Fruit fly (Drosophila melanogaster): ENCODE data around the gene CG2841.

CG2841 gene

DNA sequence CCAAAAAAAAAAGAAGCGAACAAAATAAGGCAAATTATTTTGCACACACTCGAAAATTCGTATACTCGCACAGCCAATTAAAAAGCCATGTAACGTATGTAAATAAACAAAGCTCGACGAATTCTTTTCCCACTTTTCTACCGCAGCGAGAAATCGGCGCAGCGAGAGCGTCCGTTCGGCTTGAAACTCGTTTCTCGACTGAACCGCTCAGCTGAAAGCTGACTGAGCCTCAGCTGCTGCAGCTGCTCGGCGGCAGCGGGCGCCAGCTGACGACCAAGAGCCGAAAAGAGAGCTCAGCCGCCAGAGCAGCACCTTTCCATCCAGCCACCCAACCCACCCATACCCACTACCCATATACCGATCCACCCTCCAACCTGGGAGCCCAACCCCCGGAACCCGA is at the start of gene CG2841:
Gene CG2841 (minus strand): TSS at position 186 of the 400 bp plus-strand sequence.
- peak; percentile 61 for TF ChIP-seq Vsx2 (GFP tag; optimal IDR thresholded peaks at IDR 0.05; ENCODE audit: partially characterized antibody)
- no peak for TF ChIP-seq Jra (GFP tag; optimal IDR thresholded peaks at IDR 0.05)

DNA sequence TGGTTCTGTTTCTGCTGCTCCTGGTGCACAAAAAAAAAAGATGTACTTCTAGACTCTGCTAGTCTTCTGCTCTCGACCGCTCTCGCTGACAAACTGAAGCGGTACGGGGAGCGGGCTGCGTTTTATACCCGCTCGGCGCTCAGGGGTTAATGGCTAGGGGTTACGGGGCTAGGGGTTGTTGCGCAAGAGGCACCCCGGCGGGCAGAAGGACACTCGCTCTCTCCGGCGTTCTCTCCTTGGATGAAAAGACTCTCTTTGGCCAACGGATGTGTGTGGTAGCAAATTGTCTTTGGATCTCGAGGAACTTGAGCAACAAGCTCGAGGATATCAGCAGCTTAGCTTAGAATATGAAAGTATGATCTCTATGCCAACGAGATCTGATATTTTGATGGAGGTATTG is 44.6 kb upstream of the CG2841 start, which contains the start of gene CG12496:
Gene CG12496 (minus strand): TSS at position 97 of the 400 bp plus-strand sequence.
- TF ChIP-seq jim (GFP tag; optimal IDR thresholded peaks at IDR 0.05): no peak
- TF ChIP-seq Abd-B (GFP tag; optimal IDR thresholded peaks at IDR 0.05): no peak
- no peak for TF ChIP-seq Myc (optimal IDR thresholded peaks at IDR 0.05)
- no peak for TF ChIP-seq lola (GFP tag; optimal IDR thresholded peaks at IDR 0.05)
- TF ChIP-seq Dfd (GFP tag; optimal IDR thresholded peaks at IDR 0.05): no peak
- no peak for TF ChIP-seq Vsx2 (GFP tag; optimal IDR thresholded peaks at IDR 0.05; ENCODE audit: partially characterized antibody)
- TF ChIP-seq tai (GFP tag; optimal IDR thresholded peaks at IDR 0.05): no peak
- no peak for TF ChIP-seq OdsH (GFP tag; optimal IDR thresholded peaks at IDR 0.05)
- no peak for TF ChIP-seq sage (GFP tag; optimal IDR thresholded peaks at IDR 0.05)
- TF ChIP-seq CG32264 (GFP tag; optimal IDR thresholded peaks at IDR 0.05): no peak

DNA sequence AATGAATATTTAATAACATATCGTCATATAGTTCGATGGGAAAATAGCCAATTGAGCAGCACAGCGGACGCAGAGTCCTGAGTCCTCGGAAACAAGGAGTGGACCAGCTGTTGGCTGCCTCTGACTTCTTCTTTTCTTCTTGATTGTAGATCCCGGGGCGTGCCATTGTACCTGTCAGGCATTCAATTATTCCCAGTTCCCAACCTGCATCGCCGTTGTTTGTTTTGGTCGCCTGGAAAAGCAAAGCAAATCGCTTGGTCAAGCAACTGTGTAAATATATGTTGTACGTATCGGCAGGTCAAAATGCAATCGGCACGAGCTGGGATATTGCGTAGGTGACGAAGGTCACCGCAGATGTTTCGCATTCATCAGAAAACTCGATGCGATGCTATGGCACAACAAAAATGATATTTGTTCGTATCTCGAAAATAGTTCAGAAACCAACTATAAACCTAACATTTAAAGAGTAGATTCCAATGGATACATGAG is 42.6 kb upstream of the CG2841 start:
- TF ChIP-seq dsf (GFP tag; optimal IDR thresholded peaks at IDR 0.05; ENCODE audit: borderline replicate concordance) (no peak), Hnf4 (GFP tag; optimal IDR thresholded peaks at IDR 0.05) (no peak), CrebA (GFP tag; optimal IDR thresholded peaks at IDR 0.05; ENCODE audit: borderline replicate concordance) (no peak), Hr78 (GFP tag; optimal IDR thresholded peaks at IDR 0.05) (no peak), CG9705 (GFP tag; optimal IDR thresholded peaks at IDR 0.05) (no peak), Abd-B (GFP tag; optimal IDR thresholded peaks at IDR 0.05) (no peak), Myc (optimal IDR thresholded peaks at IDR 0.05) (no peak), OdsH (GFP tag; optimal IDR thresholded peaks at IDR 0.05) (no peak)

DNA sequence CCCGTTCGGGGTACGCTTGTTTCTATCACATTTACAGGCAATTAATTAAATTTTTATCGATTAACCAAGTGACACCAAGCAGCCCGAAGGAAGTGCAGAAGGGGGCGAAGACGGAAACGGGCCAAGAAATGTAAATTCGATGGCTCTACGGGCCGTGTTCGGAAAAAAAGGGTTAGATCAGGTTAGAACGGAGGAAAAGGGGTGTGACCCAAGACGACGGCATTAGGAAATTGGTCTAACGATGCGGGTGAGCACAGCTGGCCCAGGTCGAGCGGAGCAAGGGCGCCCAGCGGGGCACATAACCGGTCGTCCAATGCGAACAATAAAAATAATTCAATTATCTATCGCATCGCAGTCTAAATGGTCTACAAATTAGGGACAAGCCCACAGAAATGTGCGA is 33.3 kb upstream of the CG2841 start:
- no peak for TF ChIP-seq CrebA (GFP tag; optimal IDR thresholded peaks at IDR 0.05; ENCODE audit: borderline replicate concordance)
- no peak for TF ChIP-seq dl (GFP tag; optimal IDR thresholded peaks at IDR 0.05; ENCODE audit: insufficient read depth in 1 of 2, partially characterized antibody in 2 of 2)
- no peak for TF ChIP-seq Hnf4 (GFP tag; optimal IDR thresholded peaks at IDR 0.05)
- no peak for TF ChIP-seq lola (GFP tag; optimal IDR thresholded peaks at IDR 0.05)
- no peak for TF ChIP-seq brk (GFP tag; optimal IDR thresholded peaks at IDR 0.05)
- TF ChIP-seq sage (GFP tag; optimal IDR thresholded peaks at IDR 0.05): no peak
- no peak for TF ChIP-seq h (GFP tag; optimal IDR thresholded peaks at IDR 0.05)
- no peak for TF ChIP-seq N (GFP tag; optimal IDR thresholded peaks at IDR 0.05)
- TF ChIP-seq psq (GFP tag; optimal IDR thresholded peaks at IDR 0.05): no peak
- no peak for TF ChIP-seq Abd-B (GFP tag; optimal IDR thresholded peaks at IDR 0.05)
- no peak for TF ChIP-seq dsf (GFP tag; optimal IDR thresholded peaks at IDR 0.05; ENCODE audit: borderline replicate concordance)
- TF ChIP-seq sv (GFP tag; optimal IDR thresholded peaks at IDR 0.05): no peak
- no peak for TF ChIP-seq Hr83 (GFP tag; optimal IDR thresholded peaks at IDR 0.05; ENCODE audit: poor library complexity, severe bottlenecking)
- no peak for TF ChIP-seq GATAd (GFP tag; optimal IDR thresholded peaks at IDR 0.05)
- TF ChIP-seq Mio (GFP tag; optimal IDR thresholded peaks at IDR 0.05): no peak

DNA sequence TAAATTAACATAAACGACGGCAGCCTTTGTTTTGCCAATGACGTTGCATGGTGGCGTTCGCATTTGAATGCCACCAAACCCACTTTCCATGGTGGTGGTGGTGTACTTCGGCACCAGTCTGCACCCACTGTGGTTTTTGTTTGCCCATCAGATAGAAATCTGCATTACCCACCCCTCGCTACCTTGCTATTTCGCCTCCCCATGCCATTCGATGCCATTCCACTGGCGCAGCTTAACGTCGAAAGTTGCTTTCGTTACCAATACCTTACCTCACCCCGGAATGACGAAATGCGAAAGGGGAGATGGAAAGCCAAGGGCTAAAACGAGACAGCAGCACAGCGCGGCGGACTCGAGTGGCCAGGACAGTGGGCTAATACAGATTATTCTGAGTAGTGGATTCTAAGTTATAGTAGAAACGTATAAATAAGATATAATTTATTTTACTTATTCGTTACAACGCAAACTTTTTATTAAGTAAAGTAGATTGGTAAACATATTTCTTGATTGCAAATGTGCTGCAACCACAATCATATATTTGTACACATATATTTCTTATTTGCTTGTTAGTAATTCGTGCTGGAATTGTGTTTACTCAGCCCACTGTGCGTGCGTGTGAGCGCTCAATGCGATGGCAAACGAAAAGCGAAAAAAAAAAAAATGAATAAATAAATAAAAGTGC is 30.2 kb upstream of the CG2841 start:
- TF ChIP-seq h (GFP tag; optimal IDR thresholded peaks at IDR 0.05) (peak; percentile 66), Sp1 (GFP tag; optimal IDR thresholded peaks at IDR 0.05) (peak; percentile 52), woc (GFP tag; optimal IDR thresholded peaks at IDR 0.05) (peak; percentile 58), ey (GFP tag; optimal IDR thresholded peaks at IDR 0.05) (peak; percentile 34), OdsH (GFP tag; optimal IDR thresholded peaks at IDR 0.05) (peak; percentile 51), dmrt93B (GFP tag; optimal IDR thresholded peaks at IDR 0.05) (peak; percentile 20), Mio (GFP tag; optimal IDR thresholded peaks at IDR 0.05) (no peak), br (GFP tag; optimal IDR thresholded peaks at IDR 0.05) (peak; percentile 11), Hr78 (GFP tag; optimal IDR thresholded peaks at IDR 0.05) (no peak), foxo (GFP tag; optimal IDR thresholded peaks at IDR 0.05) (peak in 1 of 2 experiments; percentile 70), Rel (GFP tag; optimal IDR thresholded peaks at IDR 0.05) (no peak), Rel (tag; optimal IDR thresholded peaks at IDR 0.05) (no peak), brk (GFP tag; optimal IDR thresholded peaks at IDR 0.05) (peak; percentile 2), tai (GFP tag; optimal IDR thresholded peaks at IDR 0.05) (no peak), fru (GFP tag; optimal IDR thresholded peaks at IDR 0.05) (peak; percentile 57), rgr (GFP tag; optimal IDR thresholded peaks at IDR 0.05) (peak; percentile 64), HLH106 (tag; optimal IDR thresholded peaks at IDR 0.05) (peak; percentile 60), GATAd (GFP tag; optimal IDR thresholded peaks at IDR 0.05) (no peak), psq (GFP tag; optimal IDR thresholded peaks at IDR 0.05) (peak; percentile 60)

Data from whole organism, wandering third instar larva.